Fruit fly (Drosophila melanogaster) whole organism, embryonic: ENCODE data around the gene snz.

Experiments used
- Adf1 ChIP-seq: fragments of 200-800 bp; sonication (Bioruptor generic); IDR thresholded peaks from 2 replicates; pipeline ENCODE4 v1.3.6; 2022; ENCODE audit warnings: missing biosample characterization, missing genetic modification characterization
- CG10321 ChIP-seq: fragments of 200-800 bp; sonication (Bioruptor generic); IDR thresholded peaks from 2 replicates; pipeline ENCODE4 v1.3.6; 2022; ENCODE audit warnings: missing biosample characterization, missing genetic modification characterization
- CG11560 ChIP-seq: fragments of 200-800 bp; sonication (Bioruptor generic); IDR thresholded peaks from 3 replicates; pipeline ENCODE4 v1.3.6; 2022; ENCODE audit warnings: missing biosample characterization, missing genetic modification characterization
- CG16863 ChIP-seq: fragments of 200-800 bp; sonication (Bioruptor generic); optimal IDR thresholded peaks from 3 replicates; lab custom pipeline; 2016; ENCODE audit warnings: missing biosample characterization, missing genetic modification characterization
- CG17186 ChIP-seq: fragments of 200-800 bp; sonication (Bioruptor generic); optimal IDR thresholded peaks from 3 replicates; lab custom pipeline; 2017; ENCODE audit warnings: missing biosample characterization, missing genetic modification reagents, missing genetic modification characterization
- CG17612 ChIP-seq: fragments of 200-800 bp; sonication (Bioruptor generic); IDR thresholded peaks from 2 replicates; pipeline ENCODE4 v1.3.6; 2022; ENCODE audit warnings: missing biosample characterization, missing genetic modification characterization
- CG1832 ChIP-seq: fragments of 200-800 bp; sonication (Bioruptor generic); optimal IDR thresholded peaks from 2 replicates; lab custom pipeline; 2017; ENCODE audit warnings: missing biosample characterization, mild to moderate bottlenecking, missing genetic modification characterization, inconsistent platforms
- CG2889 ChIP-seq: fragments of 200-800 bp; sonication (Bioruptor generic); IDR thresholded peaks from 3 replicates; pipeline ENCODE4 v1.3.6; 2022; ENCODE audit warnings: missing biosample characterization, missing genetic modification characterization
- CG33557 ChIP-seq: fragments of 200-800 bp; sonication (Bioruptor generic); optimal IDR thresholded peaks from 2 replicates; lab custom pipeline; 2019; ENCODE audit warnings: missing biosample characterization, mild to moderate bottlenecking, missing genetic modification characterization, moderate library complexity
- CG6791 ChIP-seq: fragments of 200-800 bp; sonication (Bioruptor generic); IDR thresholded peaks from 3 replicates; pipeline ENCODE4 v1.3.6; 2022; ENCODE audit warnings: missing biosample characterization, missing genetic modification characterization; ENCODE audit not compliant: partially characterized antibody
- CG7963 ChIP-seq: fragments of 200-800 bp; sonication (Bioruptor generic); IDR thresholded peaks from 3 replicates; pipeline ENCODE4 v1.3.6; 2022; ENCODE audit warnings: missing biosample characterization, missing genetic modification characterization; ENCODE audit not compliant: partially characterized antibody
- E2f1 ChIP-seq: fragments of 200-800 bp; sonication (Bioruptor generic); IDR thresholded peaks from 2 replicates; pipeline ENCODE4 v1.3.6; 2022; ENCODE audit warnings: missing biosample characterization, missing genetic modification characterization
- Eip74EF ChIP-seq, 2 experiments: fragments of 200-800 bp in 1 of 2; fragments of >200 bp in 1 of 2; sonication (Bioruptor generic) in 1 of 2; optimal IDR thresholded peaks; 2 replicates each; lab custom pipeline; 2017 to 2019; ENCODE audit warnings: missing biosample characterization in 2 of 2, missing genetic modification characterization in 2 of 2, mild to moderate bottlenecking in 1 of 2, moderate library complexity in 1 of 2
- Fer3 ChIP-seq: fragments of 200-800 bp; sonication (Bioruptor generic); optimal IDR thresholded peaks from 2 replicates; lab custom pipeline; 2018; ENCODE audit warnings: missing biosample characterization, mild to moderate bottlenecking, missing genetic modification characterization, moderate library complexity
- HmgD ChIP-seq: fragments of 200-800 bp; sonication (Bioruptor generic); optimal IDR thresholded peaks from 3 replicates; lab custom pipeline; 2016; ENCODE audit warnings: missing biosample characterization, missing genetic modification characterization
- Hr51 ChIP-seq, 2 experiments: fragments of 200-800 bp; sonication (Bioruptor generic); optimal IDR thresholded peaks; 2 replicates in 1 of 2; 3 replicates in 1 of 2; lab custom pipeline; 2016 to 2018; ENCODE audit warnings: missing biosample characterization in 2 of 2, missing genetic modification characterization in 2 of 2, mild to moderate bottlenecking in 1 of 2, moderate library complexity in 1 of 2
- Hsf ChIP-seq: fragments of 200-800 bp; sonication (Bioruptor generic); optimal IDR thresholded peaks from 3 replicates; lab custom pipeline; 2016; ENCODE audit warnings: missing biosample characterization, missing genetic modification characterization
- Lim3 ChIP-seq: fragments of 200-800 bp; sonication (Bioruptor generic); IDR thresholded peaks from 2 replicates; pipeline ENCODE4 v1.3.6; 2022; ENCODE audit warnings: missing biosample characterization, missing genetic modification characterization
- Mes4 ChIP-seq: fragments of 200-800 bp; sonication (Bioruptor generic); optimal IDR thresholded peaks from 2 replicates; lab custom pipeline; 2016; ENCODE audit warnings: missing biosample characterization, missing genetic modification characterization
- NC2α ChIP-seq: fragments of 200-800 bp; sonication (Bioruptor generic); optimal IDR thresholded peaks from 2 replicates; lab custom pipeline; 2016; ENCODE audit warnings: missing biosample characterization, missing genetic modification characterization
- Sox102F ChIP-seq: fragments of 200-800 bp; sonication (Bioruptor generic); optimal IDR thresholded peaks from 2 replicates; lab custom pipeline; 2018; ENCODE audit warnings: missing biosample characterization, mild to moderate bottlenecking, missing genetic modification characterization, moderate library complexity
- Ssrp ChIP-seq: fragments of 200-800 bp; sonication (Bioruptor generic); optimal IDR thresholded peaks from 2 replicates; lab custom pipeline; 2018; ENCODE audit warnings: missing biosample characterization, mild to moderate bottlenecking, missing genetic modification characterization, moderate library complexity
- Stat92E ChIP-seq, 3 experiments: fragments of >200 bp in 2 of 3; fragments of 200-800 bp in 1 of 3; sonication (Bioruptor generic) in 1 of 3; optimal IDR thresholded peaks; 2 replicates each; lab custom pipeline; 2017 to 2019; ENCODE audit warnings: missing biosample characterization in 3 of 3, missing genetic modification characterization in 3 of 3, mild to moderate bottlenecking in 1 of 3, moderate library complexity in 1 of 3
- Usf ChIP-seq: fragments of 200-800 bp; sonication (Bioruptor generic); optimal IDR thresholded peaks from 2 replicates; lab custom pipeline; 2017; ENCODE audit warnings: missing genotype, missing biosample characterization, missing genetic modification characterization
- ci ChIP-seq: fragments of 200-800 bp; sonication (Bioruptor generic); IDR thresholded peaks from 3 replicates; pipeline ENCODE4 v1.3.6; 2022; ENCODE audit warnings: missing biosample characterization, missing genetic modification characterization
- danr ChIP-seq: fragments of 200-800 bp; sonication (Bioruptor generic); IDR thresholded peaks from 2 replicates; pipeline ENCODE4 v1.3.6; 2022; ENCODE audit warnings: missing biosample characterization, missing genetic modification characterization
- dimm ChIP-seq: fragments of 200-800 bp; sonication (Bioruptor generic); IDR thresholded peaks from 2 replicates; pipeline ENCODE4 v1.3.6; 2022; ENCODE audit warnings: missing biosample characterization, missing genetic modification characterization
- dmrt11E ChIP-seq: fragments of 200-800 bp; sonication (Bioruptor generic); optimal IDR thresholded peaks from 3 replicates; lab custom pipeline; 2018; ENCODE audit warnings: missing biosample characterization, mild to moderate bottlenecking, missing genetic modification characterization, moderate library complexity
- dysf ChIP-seq: fragments of 200-800 bp; sonication (Bioruptor generic); IDR thresholded peaks from 3 replicates; pipeline ENCODE4 v1.3.6; 2022; ENCODE audit warnings: missing biosample characterization, missing genetic modification characterization
- ems ChIP-seq: fragments of 200-800 bp; sonication (Bioruptor generic); optimal IDR thresholded peaks from 3 replicates; lab custom pipeline; 2016; ENCODE audit warnings: missing biosample characterization, missing genetic modification characterization
- ewg ChIP-seq: fragments of 200-800 bp; sonication (Bioruptor generic); optimal IDR thresholded peaks from 3 replicates; lab custom pipeline; 2017; ENCODE audit warnings: mild to moderate bottlenecking, missing biosample characterization, missing genetic modification reagents, missing genetic modification characterization
- eyg ChIP-seq: fragments of 200-800 bp; sonication (Bioruptor generic); optimal IDR thresholded peaks from 3 replicates; lab custom pipeline; 2016; ENCODE audit warnings: missing biosample characterization, missing genetic modification characterization
- ind ChIP-seq: fragments of 200-800 bp; sonication (Bioruptor generic); optimal IDR thresholded peaks from 3 replicates; lab custom pipeline; 2016; ENCODE audit warnings: missing biosample characterization, missing genetic modification characterization
- inv ChIP-seq: fragments of 200-800 bp; sonication (Bioruptor generic); IDR thresholded peaks from 2 replicates; pipeline ENCODE4 v1.3.6; 2022; ENCODE audit warnings: missing biosample characterization, missing genetic modification characterization; ENCODE audit not compliant: partially characterized antibody
- kni ChIP-seq: fragments of 200-800 bp; sonication (Bioruptor generic); optimal IDR thresholded peaks from 3 replicates; lab custom pipeline; 2017; ENCODE audit warnings: mild to moderate bottlenecking, missing biosample characterization, missing genetic modification reagents, missing genetic modification characterization
- nau ChIP-seq: fragments of 200-800 bp; sonication (Bioruptor generic); optimal IDR thresholded peaks from 3 replicates; lab custom pipeline; 2017; ENCODE audit warnings: missing biosample characterization, mild to moderate bottlenecking, missing genetic modification characterization, missing genetic modification reagents
- pzg ChIP-seq: fragments of 200-800 bp; sonication (Bioruptor generic); optimal IDR thresholded peaks from 3 replicates; lab custom pipeline; 2018; ENCODE audit warnings: missing biosample characterization, mild to moderate bottlenecking, missing genetic modification characterization, moderate library complexity
- repo ChIP-seq: fragments of 200-800 bp; sonication (Bioruptor generic); optimal IDR thresholded peaks from 2 replicates; lab custom pipeline; 2016; ENCODE audit warnings: missing biosample characterization, missing genetic modification characterization
- row ChIP-seq: fragments of 200-800 bp; sonication (Bioruptor generic); IDR thresholded peaks from 3 replicates; pipeline ENCODE4 v1.3.6; 2022; ENCODE audit warnings: missing biosample characterization, missing genetic modification characterization
- sc ChIP-seq, 3 experiments: fragments of >200 bp in 2 of 3; fragments of 200-800 bp in 1 of 3; sonication (Bioruptor generic) in 1 of 3; optimal IDR thresholded peaks; 2 replicates in 2 of 3; 3 replicates in 1 of 3; lab custom pipeline; 2017; ENCODE audit warnings: mild to moderate bottlenecking in 1 of 3, missing biosample characterization in 1 of 3, missing genetic modification characterization in 1 of 3, missing genetic modification reagents in 1 of 3
- sim ChIP-seq: fragments of 200-800 bp; sonication (Bioruptor generic); IDR thresholded peaks from 2 replicates; pipeline ENCODE4 v1.3.6; 2022; ENCODE audit warnings: missing biosample characterization, missing genetic modification characterization
- sima ChIP-seq: fragments of 200-800 bp; sonication (Bioruptor generic); optimal IDR thresholded peaks from 2 replicates; lab custom pipeline; 2016; ENCODE audit warnings: missing biosample characterization, missing genetic modification characterization
- so ChIP-seq: fragments of 200-800 bp; sonication (Bioruptor generic); IDR thresholded peaks from 3 replicates; pipeline ENCODE4 v1.3.6; 2022; ENCODE audit warnings: missing biosample characterization, missing genetic modification characterization
- sr ChIP-seq: fragments of 200-800 bp; sonication (Bioruptor generic); IDR thresholded peaks from 3 replicates; pipeline ENCODE4 v1.3.6; 2022; ENCODE audit warnings: missing biosample characterization, missing genetic modification characterization
- stwl ChIP-seq: fragments of 200-800 bp; sonication (Bioruptor generic); optimal IDR thresholded peaks from 3 replicates; lab custom pipeline; 2018; ENCODE audit warnings: missing biosample characterization, mild to moderate bottlenecking, missing genetic modification characterization, moderate library complexity
- tll ChIP-seq, 2 experiments: fragments of 200-800 bp in 1 of 2; fragments of >200 bp in 1 of 2; sonication (Bioruptor generic) in 1 of 2; optimal IDR thresholded peaks; 2 replicates each; lab custom pipeline; 2017 to 2019; ENCODE audit warnings: missing biosample characterization in 2 of 2, missing genetic modification characterization in 2 of 2, mild to moderate bottlenecking in 1 of 2, moderate library complexity in 1 of 2
- usp ChIP-seq: fragments of >200 bp; optimal IDR thresholded peaks from 2 replicates; lab custom pipeline; 2017; ENCODE audit warnings: missing biosample characterization, missing genetic modification characterization
- z ChIP-seq: fragments of 200-800 bp; sonication (Bioruptor generic); IDR thresholded peaks from 3 replicates; pipeline ENCODE4 v1.3.6; 2022; ENCODE audit warnings: missing biosample characterization, missing genetic modification characterization

The snz gene

DNA sequence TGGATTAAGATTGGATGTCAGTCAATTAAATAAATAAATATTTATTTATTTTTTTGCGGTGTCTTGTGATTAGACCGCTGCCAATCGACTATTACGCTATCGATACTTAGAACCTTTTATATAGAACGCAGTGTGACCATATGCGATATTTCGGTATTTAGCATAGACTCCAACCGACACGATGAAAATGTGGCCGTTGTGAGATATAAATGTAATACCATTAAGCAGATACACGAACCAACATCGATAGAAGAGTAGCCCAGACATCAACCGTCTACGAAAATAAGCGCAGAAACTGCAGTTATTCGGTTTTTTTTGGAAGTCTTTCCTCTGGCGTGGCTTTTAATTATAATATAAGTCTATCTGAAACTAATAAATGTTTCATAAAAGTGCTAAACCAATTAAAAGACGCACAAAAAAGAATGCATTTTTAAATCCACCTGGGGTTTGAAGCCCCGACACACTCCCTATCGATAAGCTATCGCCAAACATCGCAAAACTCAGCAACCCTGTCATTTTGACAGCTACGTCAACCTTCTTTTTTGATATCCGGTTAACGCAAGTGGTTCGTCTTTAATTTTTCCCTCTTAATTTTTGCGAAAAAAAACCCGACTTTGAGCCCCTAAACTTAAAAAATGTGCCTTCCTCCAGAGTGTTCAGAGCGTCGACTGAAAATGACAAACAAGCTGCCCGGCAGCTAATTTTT, 21.5 kb downstream of the snz start, which contains the start of the genes Dhdds and RpS14a (continued):
- TF ChIP-seq sc (optimal IDR thresholded peaks at IDR 0.05; lab: Kevin White, UChicago): no peak
- peak; percentile 52 for TF ChIP-seq sc (GFP tag; optimal IDR thresholded peaks at IDR 0.05; lab: Kevin White, UChicago)
- TF ChIP-seq tll (GFP tag; optimal IDR thresholded peaks at IDR 0.05; lab: Kevin White, UChicago): peak; percentile 19 to 85
- peak; percentile 50 for TF ChIP-seq eyg (GFP tag; lab: Kevin White, UChicago)
- peak; percentile 1 for TF ChIP-seq HmgD (GFP tag; lab: Kevin White, UChicago)
- TF ChIP-seq CG6791 (GFP tag; lab: Robert Waterston, UW): peak; percentile 71; the same call in 2 of the 3 replicates
- TF ChIP-seq Usf (GFP tag; lab: Kevin White, UChicago): peak; percentile 44
- TF ChIP-seq so (GFP tag; lab: Robert Waterston, UW): no peak
- no peak for TF ChIP-seq Sox102F
- peak; percentile 15; the same call in 1 of the 3 replicates for TF ChIP-seq row
- TF ChIP-seq Adf1 (GFP tag; lab: Robert Waterston, UW): no peak
- TF ChIP-seq dmrt11E (tag; lab: Kevin White, UChicago): peak; percentile 54
- peak; percentile 44 for TF ChIP-seq ewg (GFP tag; lab: Kevin White, UChicago)
- TF ChIP-seq pzg (GFP tag; lab: Kevin White, UChicago): peak; percentile 85
- peak; percentile 63 for TF ChIP-seq CG33557
- no peak for TF ChIP-seq dimm
- TF ChIP-seq CG17612 (GFP tag; lab: Robert Waterston, UW): no peak
- TF ChIP-seq usp (GFP tag; lab: Kevin White, UChicago): no peak
- no peak for TF ChIP-seq sima (GFP tag; lab: Kevin White, UChicago)
- TF ChIP-seq dysf (GFP tag; lab: Robert Waterston, UW): peak; percentile 35; the same call in 1 of the 3 replicates
- TF ChIP-seq inv: peak; percentile 72
- TF ChIP-seq kni: peak; percentile 68
- no peak for TF ChIP-seq E2f1
- no peak for TF ChIP-seq sim (GFP tag; lab: Robert Waterston, UW)
- TF ChIP-seq NC2α (GFP tag; lab: Kevin White, UChicago): peak; percentile 32
- peak; percentile 70; the same call in 2 of the 3 replicates for TF ChIP-seq CG11560 (tag; lab: Robert Waterston, UW)
- TF ChIP-seq stwl: no peak
- peak; percentile 5 for TF ChIP-seq CG16863 (GFP tag; lab: Kevin White, UChicago)
- no peak for TF ChIP-seq CG10321
- peak; percentile 54 for TF ChIP-seq Hsf (GFP tag; lab: Kevin White, UChicago)
- no peak for TF ChIP-seq sr (GFP tag; lab: Robert Waterston, UW)
- TF ChIP-seq nau (GFP tag; lab: Kevin White, UChicago): peak; percentile 75
- TF ChIP-seq Fer3 (tag; lab: Kevin White, UChicago): peak; percentile 24
- no peak for TF ChIP-seq Lim3 (GFP tag; lab: Robert Waterston, UW)
- TF ChIP-seq ems: no peak
- no peak for TF ChIP-seq z (GFP tag; lab: Robert Waterston, UW)
- peak in 1 of 2 experiments; percentile 34 for TF ChIP-seq Eip74EF (GFP tag; optimal IDR thresholded peaks at IDR 0.05; lab: Kevin White, UChicago)
- no peak for TF ChIP-seq repo (GFP tag; lab: Kevin White, UChicago)
- TF ChIP-seq Ssrp: no peak
- peak; percentile 71 for TF ChIP-seq Mes4 (GFP tag; lab: Kevin White, UChicago)
- peak; percentile 75 for TF ChIP-seq ci (GFP tag; lab: Robert Waterston, UW)
- peak; percentile 43 to 54 for TF ChIP-seq Hr51 (GFP tag; optimal IDR thresholded peaks at IDR 0.05; lab: Kevin White, UChicago)
- no peak for TF ChIP-seq CG1832
- TF ChIP-seq Stat92E (GFP tag; optimal IDR thresholded peaks at IDR 0.05; lab: Kevin White, UChicago): peak in 1 of 3 experiments; percentile 44
- TF ChIP-seq danr (GFP tag; lab: Robert Waterston, UW): no peak
- TF ChIP-seq CG17186 (GFP tag; lab: Kevin White, UChicago): peak; percentile 61
- peak; percentile 24 for TF ChIP-seq ind
- no peak for TF ChIP-seq CG2889 (GFP tag; lab: Robert Waterston, UW)
- peak; percentile 44; the same call in 1 of the 3 replicates for TF ChIP-seq CG7963 (GFP tag; lab: Robert Waterston, UW)
